Worm (Caenorhabditis elegans) whole organism, L1 larva: Measurements from ENCODE around the gene Y97E10C.1.

Experiments
- aly-2 ChIP-seq: fragments of 150-350 bp; optimal IDR thresholded peaks from 2 replicates; lab custom pipeline; 2014; ENCODE audit warnings: missing biosample characterization, missing genetic modification characterization
- mdl-1 ChIP-seq, 2 experiments: fragments of 150-350 bp; optimal IDR thresholded peaks; 2 replicates each; lab custom pipeline; 2014 to 2017; ENCODE audit warnings: missing biosample characterization in 2 of 2, missing genetic modification characterization in 2 of 2, inconsistent platforms in 1 of 2
- ztf-11 ChIP-seq, 2 experiments: sonication (generic microtip); optimal IDR thresholded peaks; 2 replicates each; lab custom pipeline; 2016 to 2017; ENCODE audit warnings: missing genetic modification characterization in 2 of 2, missing biosample characterization in 1 of 2, missing compliant biosample characterization in 1 of 2

- no peak for TF ChIP-seq ztf-11 (tag; optimal IDR thresholded peaks at IDR 0.05; lab: Kevin White, UChicago)
- no peak for TF ChIP-seq aly-2
- peak in 1 of 2 experiments; percentile 45 for TF ChIP-seq mdl-1 (tag; optimal IDR thresholded peaks at IDR 0.05; lab: Kevin White, UChicago)
These were observed 1.8 kb downstream of the Y97E10C.1 start for ce11 chrV:7730488-7730887.
